Worm (Caenorhabditis elegans) whole organism, late embryonic: ENCODE results near the gene srh-97.

Experiments
- T23F11.4 ChIP-seq: fragments of 200-800 bp; sonication (Bioruptor generic); optimal IDR thresholded peaks from 2 replicates; lab custom pipeline; 2018; ENCODE audit warnings: mild to moderate bottlenecking, missing genetic modification characterization, missing compliant biosample characterization
- ahr-1 ChIP-seq: sonication (generic microtip); optimal IDR thresholded peaks from 2 replicates; lab custom pipeline; 2016; ENCODE audit warnings: missing genetic modification characterization, missing compliant biosample characterization
- ama-1 ChIP-seq: fragments of 150-350 bp; optimal IDR thresholded peaks from 2 replicates; lab custom pipeline; 2014
- che-1 ChIP-seq: sonication (generic microtip); optimal IDR thresholded peaks from 2 replicates; lab custom pipeline; 2016; ENCODE audit warnings: mild to moderate bottlenecking, missing genetic modification characterization, missing compliant biosample characterization
- ref-2 ChIP-seq: sonication (generic microtip); optimal IDR thresholded peaks from 2 replicates; lab custom pipeline; 2016; ENCODE audit warnings: missing genetic modification characterization, missing compliant biosample characterization
- tbx-2 ChIP-seq: sonication (generic microtip); optimal IDR thresholded peaks from 2 replicates; lab custom pipeline; 2016; ENCODE audit warnings: missing genetic modification characterization, missing compliant biosample characterization
- ttx-3 ChIP-seq: sonication (generic microtip); optimal IDR thresholded peaks from 2 replicates; lab custom pipeline; 2016; ENCODE audit warnings: missing genetic modification reagents, missing genetic modification characterization, missing compliant biosample characterization
- unc-55 ChIP-seq: sonication (generic microtip); optimal IDR thresholded peaks from 2 replicates; lab custom pipeline; 2017; ENCODE audit warnings: missing biosample characterization, missing genetic modification reagents, missing genetic modification characterization
- unc-86 ChIP-seq: sonication (generic microtip); optimal IDR thresholded peaks from 2 replicates; lab custom pipeline; 2016; ENCODE audit warnings: missing genetic modification characterization, missing compliant biosample characterization

DNA sequence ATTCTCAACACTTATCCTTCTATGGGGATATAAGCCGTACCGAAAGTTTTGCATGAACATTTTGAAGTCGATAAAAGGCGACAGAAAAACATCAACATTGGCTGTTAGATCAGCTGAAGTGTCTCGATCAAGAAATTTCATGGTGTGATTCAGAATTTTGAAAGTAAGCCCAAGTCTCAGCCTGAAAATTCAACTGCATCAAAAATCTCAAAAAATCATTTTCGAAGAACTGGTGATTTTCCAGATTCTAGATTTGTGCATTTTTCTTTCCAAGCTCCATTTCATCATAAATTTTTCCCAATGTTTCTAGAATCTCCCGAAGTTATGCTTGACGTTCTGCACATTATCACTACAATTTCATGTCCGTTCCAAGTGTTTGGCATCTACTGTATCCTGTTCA lies 47.8 kb downstream of the srh-97 start, which contains the start of gene srh-255:
- TF ChIP-seq ahr-1 (no peak), ama-1 (lab: Kevin White, UChicago) (no peak), tbx-2 (no peak), unc-55 (GFP tag; lab: Kevin White, UChicago) (no peak), ref-2 (tag; lab: Kevin White, UChicago) (no peak), ttx-3 (no peak), T23F11.4 (GFP tag; lab: Kevin White, UChicago) (no peak), che-1 (tag; lab: Kevin White, UChicago) (no peak), unc-86 (tag; lab: Kevin White, UChicago) (no peak)
